Fruit fly (Drosophila melanogaster) whole organism, embryonic: ENCODE data around the gene Npc2f.

Experiments
- Atf-2 ChIP-seq: fragments of 200-800 bp; sonication (Bioruptor generic); optimal IDR thresholded peaks from 2 replicates; lab custom pipeline; 2016; ENCODE audit warnings: missing biosample characterization, missing genetic modification characterization
- CG1024 ChIP-seq: fragments of 200-800 bp; sonication (Bioruptor generic); IDR thresholded peaks from 2 replicates; pipeline ENCODE4 v1.3.6; 2022; ENCODE audit warnings: missing biosample characterization, missing genetic modification characterization
- CG10565 ChIP-seq: fragments of 200-800 bp; sonication (Bioruptor generic); optimal IDR thresholded peaks from 3 replicates; lab custom pipeline; 2016; ENCODE audit warnings: missing biosample characterization, mild to moderate bottlenecking, missing genetic modification characterization
- CG12219 ChIP-seq: fragments of 200-800 bp; sonication (Bioruptor generic); optimal IDR thresholded peaks from 3 replicates; lab custom pipeline; 2018; ENCODE audit warnings: missing biosample characterization, mild to moderate bottlenecking, missing genetic modification characterization
- CG12942 ChIP-seq: fragments of 200-800 bp; sonication (Bioruptor generic); optimal IDR thresholded peaks from 3 replicates; lab custom pipeline; 2016; ENCODE audit warnings: missing biosample characterization, missing genetic modification characterization
- CG13424 ChIP-seq: fragments of 200-800 bp; sonication (Bioruptor generic); optimal IDR thresholded peaks from 2 replicates; lab custom pipeline; 2019; ENCODE audit warnings: missing biosample characterization, mild to moderate bottlenecking, missing genetic modification characterization, moderate library complexity
- CG15479 ChIP-seq: fragments of 200-800 bp; sonication (Bioruptor generic); optimal IDR thresholded peaks from 3 replicates; lab custom pipeline; 2019; ENCODE audit warnings: missing biosample characterization, mild to moderate bottlenecking, missing genetic modification characterization, moderate library complexity
- CG16863 ChIP-seq: fragments of 200-800 bp; sonication (Bioruptor generic); optimal IDR thresholded peaks from 3 replicates; lab custom pipeline; 2016; ENCODE audit warnings: missing biosample characterization, missing genetic modification characterization
- CG18476 ChIP-seq: fragments of 200-800 bp; sonication (Bioruptor generic); optimal IDR thresholded peaks from 2 replicates; lab custom pipeline; 2016; ENCODE audit warnings: missing biosample characterization, mild to moderate bottlenecking, missing genetic modification characterization
- CG4424 ChIP-seq: fragments of 200-800 bp; sonication (Bioruptor generic); optimal IDR thresholded peaks from 3 replicates; lab custom pipeline; 2016; ENCODE audit warnings: missing biosample characterization, missing genetic modification characterization
- CG5953 ChIP-seq: fragments of 200-800 bp; sonication (Bioruptor generic); IDR thresholded peaks from 2 replicates; pipeline ENCODE4 v1.3.6; 2022; ENCODE audit warnings: missing biosample characterization, missing genetic modification characterization
- CG6854 ChIP-seq: fragments of 200-800 bp; sonication (Bioruptor generic); optimal IDR thresholded peaks from 3 replicates; lab custom pipeline; 2017; ENCODE audit warnings: missing biosample characterization, mild to moderate bottlenecking, missing genetic modification characterization
- CG8359 ChIP-seq: fragments of 200-800 bp; sonication (Bioruptor generic); optimal IDR thresholded peaks from 2 replicates; lab custom pipeline; 2017; ENCODE audit warnings: missing biosample characterization, mild to moderate bottlenecking, missing genetic modification characterization, borderline replicate concordance
- CG8388 ChIP-seq: fragments of 200-800 bp; sonication (Bioruptor generic); optimal IDR thresholded peaks from 2 replicates; lab custom pipeline; 2019; ENCODE audit warnings: missing biosample characterization, mild to moderate bottlenecking, missing genetic modification characterization, moderate library complexity
- CG8944 ChIP-seq: fragments of 200-800 bp; sonication (Bioruptor generic); optimal IDR thresholded peaks from 3 replicates; lab custom pipeline; 2016; ENCODE audit warnings: missing biosample characterization, missing genetic modification characterization
- CG9876 ChIP-seq: fragments of 200-800 bp; sonication (Bioruptor generic); optimal IDR thresholded peaks from 2 replicates; lab custom pipeline; 2016; ENCODE audit warnings: missing biosample characterization, missing genetic modification characterization
- CTCF ChIP-seq: fragments of 200-800 bp; sonication (Bioruptor generic); optimal IDR thresholded peaks from 2 replicates; lab custom pipeline; 2017; ENCODE audit warnings: missing biosample characterization, mild to moderate bottlenecking, missing genetic modification characterization, moderate library complexity
- D ChIP-seq, 2 experiments: fragments of 200-800 bp in 1 of 2; fragments of >200 bp in 1 of 2; sonication (Bioruptor generic) in 1 of 2; optimal IDR thresholded peaks; 2 replicates in 1 of 2; 3 replicates in 1 of 2; lab custom pipeline; 2017; ENCODE audit warnings: mild to moderate bottlenecking in 1 of 2, missing biosample characterization in 1 of 2, missing genetic modification characterization in 1 of 2, missing genetic modification reagents in 1 of 2
- Dad ChIP-seq: fragments of 200-800 bp; sonication (Bioruptor generic); optimal IDR thresholded peaks from 3 replicates; lab custom pipeline; 2016; ENCODE audit warnings: missing biosample characterization, missing genetic modification characterization
- Dref ChIP-seq: fragments of 200-800 bp; sonication (Bioruptor generic); IDR thresholded peaks from 2 replicates; pipeline ENCODE4 v1.3.6; 2022; ENCODE audit warnings: missing biosample characterization, missing genetic modification characterization
- Gsc ChIP-seq: fragments of 200-800 bp; sonication (Bioruptor generic); IDR thresholded peaks from 2 replicates; pipeline ENCODE4 v1.3.6; 2022; ENCODE audit warnings: missing biosample characterization, missing genetic modification characterization
- Hr39 ChIP-seq: fragments of >200 bp; optimal IDR thresholded peaks from 2 replicates; lab custom pipeline; 2017
- Lhr ChIP-seq: fragments of 200-800 bp; sonication (Bioruptor generic); optimal IDR thresholded peaks from 3 replicates; lab custom pipeline; 2017; ENCODE audit warnings: mild to moderate bottlenecking, missing biosample characterization, missing genetic modification reagents, missing genetic modification characterization
- MESR4 ChIP-seq: fragments of 200-800 bp; sonication (Bioruptor generic); optimal IDR thresholded peaks from 2 replicates; lab custom pipeline; 2018; ENCODE audit warnings: missing biosample characterization, mild to moderate bottlenecking, missing genetic modification characterization, moderate library complexity
- Mes4 ChIP-seq: fragments of 200-800 bp; sonication (Bioruptor generic); optimal IDR thresholded peaks from 2 replicates; lab custom pipeline; 2016; ENCODE audit warnings: missing biosample characterization, missing genetic modification characterization
- PHDP ChIP-seq: fragments of 200-800 bp; sonication (Bioruptor generic); optimal IDR thresholded peaks from 3 replicates; lab custom pipeline; 2018; ENCODE audit warnings: missing biosample characterization, mild to moderate bottlenecking, missing genetic modification characterization, moderate library complexity
- Poxn ChIP-seq: fragments of 200-800 bp; sonication (Bioruptor generic); IDR thresholded peaks from 2 replicates; pipeline ENCODE4 v1.3.6; 2022; ENCODE audit warnings: missing biosample characterization, missing genetic modification characterization
- Scr ChIP-seq: fragments of 200-800 bp; sonication (Bioruptor generic); IDR thresholded peaks from 2 replicates; pipeline ENCODE4 v1.3.6; 2022; ENCODE audit warnings: missing biosample characterization, missing genetic modification characterization; ENCODE audit not compliant: partially characterized antibody
- Six4 ChIP-seq: fragments of 200-800 bp; sonication (Bioruptor generic); optimal IDR thresholded peaks from 2 replicates; lab custom pipeline; 2016; ENCODE audit warnings: missing biosample characterization, missing genetic modification characterization
- Ssrp ChIP-seq: fragments of 200-800 bp; sonication (Bioruptor generic); optimal IDR thresholded peaks from 2 replicates; lab custom pipeline; 2018; ENCODE audit warnings: missing biosample characterization, mild to moderate bottlenecking, missing genetic modification characterization, moderate library complexity
- Xrp1 ChIP-seq: fragments of 200-800 bp; sonication (Bioruptor generic); IDR thresholded peaks from 2 replicates; pipeline ENCODE4 v1.3.6; 2022; ENCODE audit warnings: missing biosample characterization, missing genetic modification characterization
- ato ChIP-seq: fragments of 200-800 bp; sonication (Bioruptor generic); IDR thresholded peaks from 2 replicates; pipeline ENCODE4 v1.3.6; 2022; ENCODE audit warnings: missing biosample characterization, missing genetic modification characterization; ENCODE audit not compliant: partially characterized antibody
- chif ChIP-seq, 2 experiments: fragments of 200-800 bp; sonication (Bioruptor generic); optimal IDR thresholded peaks; 3 replicates each; lab custom pipeline; 2016; ENCODE audit warnings: missing biosample characterization in 2 of 2, missing genetic modification characterization in 2 of 2
- chinmo ChIP-seq: fragments of 200-800 bp; sonication (Bioruptor generic); IDR thresholded peaks from 4 replicates; pipeline ENCODE4 v1.3.6; 2022; ENCODE audit warnings: missing biosample characterization, missing genetic modification characterization; ENCODE audit not compliant: partially characterized antibody
- crol ChIP-seq: fragments of 200-800 bp; sonication (Bioruptor generic); IDR thresholded peaks from 2 replicates; pipeline ENCODE4 v1.3.6; 2022; ENCODE audit warnings: missing biosample characterization, missing genetic modification characterization
- dimm ChIP-seq: fragments of 200-800 bp; sonication (Bioruptor generic); IDR thresholded peaks from 2 replicates; pipeline ENCODE4 v1.3.6; 2022; ENCODE audit warnings: missing biosample characterization, missing genetic modification characterization
- exex ChIP-seq: fragments of 200-800 bp; sonication (Bioruptor generic); optimal IDR thresholded peaks from 4 replicates; lab custom pipeline; 2018; ENCODE audit warnings: missing biosample characterization, mild to moderate bottlenecking, missing genetic modification characterization, moderate library complexity
- insv ChIP-seq, 2 experiments: fragments of 200-800 bp; sonication (Bioruptor generic); optimal IDR thresholded peaks; 3 replicates each; lab custom pipeline; 2016 to 2018; ENCODE audit warnings: missing biosample characterization in 2 of 2, missing genetic modification characterization in 2 of 2
- jing ChIP-seq: fragments of 200-800 bp; sonication (Bioruptor generic); optimal IDR thresholded peaks from 2 replicates; lab custom pipeline; 2018; ENCODE audit warnings: missing biosample characterization, mild to moderate bottlenecking, missing genetic modification characterization
- nmo ChIP-seq: fragments of 200-800 bp; sonication (Bioruptor generic); optimal IDR thresholded peaks from 2 replicates; lab custom pipeline; 2018; ENCODE audit warnings: missing biosample characterization, mild to moderate bottlenecking, missing genetic modification characterization, moderate library complexity
- pho ChIP-seq: fragments of 200-800 bp; sonication (Bioruptor generic); optimal IDR thresholded peaks from 2 replicates; lab custom pipeline; 2016; ENCODE audit warnings: missing biosample characterization, missing genetic modification characterization
- pnt ChIP-seq: fragments of 200-800 bp; sonication (Bioruptor generic); optimal IDR thresholded peaks from 3 replicates; lab custom pipeline; 2016; ENCODE audit warnings: missing biosample characterization, missing genetic modification characterization
- ro ChIP-seq: fragments of 200-800 bp; sonication (Bioruptor generic); IDR thresholded peaks from 2 replicates; pipeline ENCODE4 v1.3.6; 2022; ENCODE audit warnings: missing biosample characterization, missing genetic modification characterization
- row ChIP-seq: fragments of 200-800 bp; sonication (Bioruptor generic); IDR thresholded peaks from 3 replicates; pipeline ENCODE4 v1.3.6; 2022; ENCODE audit warnings: missing biosample characterization, missing genetic modification characterization
- sisA ChIP-seq: fragments of 200-800 bp; sonication (Bioruptor generic); IDR thresholded peaks from 2 replicates; pipeline ENCODE4 v1.3.6; 2022; ENCODE audit warnings: missing biosample characterization, missing genetic modification characterization
- tgo ChIP-seq: fragments of 200-800 bp; sonication (Bioruptor generic); IDR thresholded peaks from 3 replicates; pipeline ENCODE4 v1.3.6; 2022; ENCODE audit warnings: missing biosample characterization, missing genetic modification characterization
- tin ChIP-seq: fragments of 200-800 bp; sonication (Bioruptor generic); optimal IDR thresholded peaks from 3 replicates; lab custom pipeline; 2016; ENCODE audit warnings: missing biosample characterization, missing genetic modification characterization
- ttk ChIP-seq: fragments of 200-800 bp; sonication (Bioruptor generic); IDR thresholded peaks from 2 replicates; pipeline ENCODE4 v2.1.2; 2022; ENCODE audit warnings: missing biosample characterization, missing genetic modification characterization
- usp ChIP-seq: fragments of >200 bp; optimal IDR thresholded peaks from 2 replicates; lab custom pipeline; 2017; ENCODE audit warnings: missing biosample characterization, missing genetic modification characterization
- wdn ChIP-seq: fragments of 200-800 bp; sonication (Bioruptor generic); IDR thresholded peaks from 2 replicates; pipeline ENCODE4 v1.3.6; 2022; ENCODE audit warnings: missing biosample characterization, missing genetic modification characterization
- wor ChIP-seq: fragments of 200-800 bp; sonication (Bioruptor generic); IDR thresholded peaks from 2 replicates; pipeline ENCODE4 v1.3.6; 2022; ENCODE audit warnings: missing biosample characterization, missing genetic modification characterization
- zen2 ChIP-seq: fragments of 200-800 bp; sonication (Bioruptor generic); IDR thresholded peaks from 3 replicates; pipeline ENCODE4 v1.3.6; 2022; ENCODE audit warnings: missing biosample characterization, missing genetic modification characterization; ENCODE audit not compliant: partially characterized antibody

Gene Npc2f

dm6 chr3R:24142971-24143370, 5.3 kb downstream of the Npc2f start (continued):
- no peak for TF ChIP-seq Mes4
- 0 out of 2 replicates have a peak, but pooled peaks have one; percentile 30 for TF ChIP-seq ttk (GFP tag; lab: Robert Waterston, UW)
- TF ChIP-seq Atf-2: no peak
- no peak for TF ChIP-seq CG10565
- TF ChIP-seq D (optimal IDR thresholded peaks at IDR 0.05; lab: Kevin White, UChicago): no peak
- peak; percentile 10 for TF ChIP-seq D (GFP tag; optimal IDR thresholded peaks at IDR 0.05; lab: Kevin White, UChicago)
- no peak for TF ChIP-seq zen2 (GFP tag; lab: Robert Waterston, UW)
- TF ChIP-seq ro (GFP tag; lab: Robert Waterston, UW): no peak
- no peak for TF ChIP-seq CG16863
- no peak for TF ChIP-seq wor (GFP tag; lab: Robert Waterston, UW)
- no peak for TF ChIP-seq pho (GFP tag; lab: Kevin White, UChicago)
- no peak for TF ChIP-seq CG12942
- no peak for TF ChIP-seq Gsc (GFP tag; lab: Robert Waterston, UW)
- TF ChIP-seq chif (GFP tag; optimal IDR thresholded peaks at IDR 0.05; lab: Kevin White, UChicago): no peak
- no peak for TF ChIP-seq chinmo (GFP tag; lab: Robert Waterston, UW)
- no peak for TF ChIP-seq CG12219
- no peak for TF ChIP-seq wdn (GFP tag; lab: Robert Waterston, UW)
- no peak for TF ChIP-seq CG18476 (GFP tag; lab: Kevin White, UChicago)
- no peak for TF ChIP-seq PHDP (tag; lab: Kevin White, UChicago)
- peak; percentile 52 for TF ChIP-seq row (GFP tag; lab: Robert Waterston, UW)
- no peak for TF ChIP-seq CG15479
- TF ChIP-seq CG9876: no peak
- TF ChIP-seq CG8359 (GFP tag; lab: Kevin White, UChicago): no peak
- TF ChIP-seq ato (GFP tag; lab: Robert Waterston, UW): no peak
- no peak for TF ChIP-seq Dad
- no peak for TF ChIP-seq usp (GFP tag; lab: Kevin White, UChicago)
- TF ChIP-seq CG5953 (GFP tag; lab: Robert Waterston, UW): no peak
- TF ChIP-seq sisA (GFP tag; lab: Robert Waterston, UW): peak; percentile 60
- TF ChIP-seq Scr (GFP tag; lab: Robert Waterston, UW): no peak
- peak; percentile 15 for TF ChIP-seq CG4424 (GFP tag; lab: Kevin White, UChicago)
- no peak for TF ChIP-seq jing (GFP tag; lab: Kevin White, UChicago)
- no peak for TF ChIP-seq dimm (GFP tag; lab: Robert Waterston, UW)
- peak; percentile 23 for TF ChIP-seq pnt (GFP tag; lab: Kevin White, UChicago)
- TF ChIP-seq Hr39: no peak
- TF ChIP-seq CG13424 (tag; lab: Kevin White, UChicago): peak; percentile 33
- TF ChIP-seq Xrp1: peak; percentile 32; the same call in 1 of the 2 replicates
- peak; percentile 40 for TF ChIP-seq nmo (GFP tag; lab: Kevin White, UChicago)
- no peak for TF ChIP-seq Dref (GFP tag; lab: Robert Waterston, UW)
- TF ChIP-seq crol: peak; percentile 41; the same call in 1 of the 2 replicates
- TF ChIP-seq insv (GFP tag; optimal IDR thresholded peaks at IDR 0.05; lab: Kevin White, UChicago): no peak
- TF ChIP-seq CG8388 (GFP tag; lab: Kevin White, UChicago): peak; percentile 12
- TF ChIP-seq Ssrp (tag; lab: Kevin White, UChicago): peak; percentile 7
- TF ChIP-seq exex: no peak
- peak; percentile 46; the same call in 2 of the 3 replicates for TF ChIP-seq tgo
- TF ChIP-seq CG8944 (GFP tag; lab: Kevin White, UChicago): no peak
- peak; percentile 19 for TF ChIP-seq tin (GFP tag; lab: Kevin White, UChicago)
- no peak for TF ChIP-seq Lhr (GFP tag; lab: Kevin White, UChicago)
- no peak for TF ChIP-seq Six4 (GFP tag; lab: Kevin White, UChicago)
- TF ChIP-seq CG1024 (GFP tag; lab: Robert Waterston, UW): no peak
- TF ChIP-seq Poxn (GFP tag; lab: Robert Waterston, UW): no peak
- TF ChIP-seq CG6854: no peak
- no peak for TF ChIP-seq CTCF (GFP tag; lab: Kevin White, UChicago)
- no peak for TF ChIP-seq MESR4 (GFP tag; lab: Kevin White, UChicago)
